Fruit fly (Drosophila melanogaster): ENCODE data around the gene CG7781.

Gene CG7781

DNA sequence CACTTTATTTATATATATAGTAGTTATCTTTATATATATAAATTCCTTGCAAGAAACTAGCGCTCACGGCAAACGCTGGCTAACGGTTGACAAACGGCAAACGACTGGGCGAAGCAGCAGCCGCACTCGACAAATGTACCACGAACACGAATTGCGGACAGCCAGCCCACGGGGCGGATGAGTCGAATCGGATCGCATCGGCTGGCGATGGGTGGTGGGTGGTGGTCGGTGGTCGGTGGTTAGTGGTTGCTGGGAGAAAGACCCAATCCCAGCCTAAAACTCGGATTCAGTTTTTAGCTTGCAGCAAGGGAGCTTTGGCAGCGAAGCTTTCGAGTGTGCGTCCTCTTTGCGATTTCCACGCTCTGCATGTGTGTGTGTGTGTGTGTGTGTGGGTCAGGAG is at the start of gene CG7781:
Gene CG7781 (minus strand): TSS at position 260 of the 400 bp plus-strand sequence.
- no peak for TF ChIP-seq CG8478 (optimal IDR thresholded peaks at IDR 0.05)
- no peak for TF ChIP-seq CTCF (optimal IDR thresholded peaks at IDR 0.05)

dm6 chr2L:8374235-8374634 is 49.0 kb upstream of the CG7781 start, which contains the start of gene Wdr82:
Gene Wdr82, plus strand, starts transcription at chr2L:8374461.
- TF ChIP-seq CTCF (optimal IDR thresholded peaks at IDR 0.05), result no peak
- no peak for TF ChIP-seq CG8478 (optimal IDR thresholded peaks at IDR 0.05)

- TF ChIP-seq CG8478 (optimal IDR thresholded peaks at IDR 0.05) (no peak), CTCF (optimal IDR thresholded peaks at IDR 0.05) (no peak)
These were observed 47.0 kb upstream of the CG7781 start for dm6 chr2L:8372248-8372647.

DNA sequence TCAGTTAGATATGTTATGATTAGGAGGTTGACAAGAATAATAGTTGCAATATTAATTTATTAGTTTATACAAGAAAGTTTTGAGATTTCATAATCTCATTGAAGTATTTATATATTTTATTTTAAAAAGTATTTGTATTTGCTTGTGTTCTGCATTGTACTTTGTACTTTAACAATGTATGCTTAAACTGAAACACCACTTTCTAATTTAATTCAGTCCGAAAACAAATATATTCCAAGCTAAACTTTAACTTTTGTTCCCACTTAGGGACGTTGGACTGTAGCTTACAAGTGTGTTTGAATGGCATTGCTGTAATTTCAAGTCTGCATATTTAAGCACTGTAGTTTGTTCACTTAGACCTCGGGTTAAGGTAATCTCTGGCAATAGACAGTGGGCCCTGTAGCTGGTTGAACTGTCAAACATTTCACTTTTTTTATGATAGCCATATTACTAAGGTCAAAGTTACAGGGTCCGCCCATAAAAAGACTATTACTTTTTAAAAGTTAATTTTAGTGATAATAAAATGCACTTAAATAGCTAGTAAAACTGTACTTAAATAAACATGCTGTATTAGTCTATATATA is 46.2 kb upstream of the CG7781 start:
- TF ChIP-seq CG8478 (optimal IDR thresholded peaks at IDR 0.05), result no peak

dm6 chr2L:8370364-8371326 is 45.4 kb upstream of the CG7781 start, which contains the start of gene CG17292:
Gene CG17292, plus strand, starts transcription at chr2L:8370454.
- TF ChIP-seq CTCF (optimal IDR thresholded peaks at IDR 0.05) (no peak), CG8478 (optimal IDR thresholded peaks at IDR 0.05) (no peak)

dm6 chr2L:8365701-8366643 is 40.8 kb upstream of the CG7781 start, which contains the start of gene Pp2A-29B:
Gene Pp2A-29B, plus strand, starts transcription at chr2L:8366038.
- TF ChIP-seq CTCF (optimal IDR thresholded peaks at IDR 0.05), result no peak
- TF ChIP-seq CG8478 (optimal IDR thresholded peaks at IDR 0.05), result no peak

DNA sequence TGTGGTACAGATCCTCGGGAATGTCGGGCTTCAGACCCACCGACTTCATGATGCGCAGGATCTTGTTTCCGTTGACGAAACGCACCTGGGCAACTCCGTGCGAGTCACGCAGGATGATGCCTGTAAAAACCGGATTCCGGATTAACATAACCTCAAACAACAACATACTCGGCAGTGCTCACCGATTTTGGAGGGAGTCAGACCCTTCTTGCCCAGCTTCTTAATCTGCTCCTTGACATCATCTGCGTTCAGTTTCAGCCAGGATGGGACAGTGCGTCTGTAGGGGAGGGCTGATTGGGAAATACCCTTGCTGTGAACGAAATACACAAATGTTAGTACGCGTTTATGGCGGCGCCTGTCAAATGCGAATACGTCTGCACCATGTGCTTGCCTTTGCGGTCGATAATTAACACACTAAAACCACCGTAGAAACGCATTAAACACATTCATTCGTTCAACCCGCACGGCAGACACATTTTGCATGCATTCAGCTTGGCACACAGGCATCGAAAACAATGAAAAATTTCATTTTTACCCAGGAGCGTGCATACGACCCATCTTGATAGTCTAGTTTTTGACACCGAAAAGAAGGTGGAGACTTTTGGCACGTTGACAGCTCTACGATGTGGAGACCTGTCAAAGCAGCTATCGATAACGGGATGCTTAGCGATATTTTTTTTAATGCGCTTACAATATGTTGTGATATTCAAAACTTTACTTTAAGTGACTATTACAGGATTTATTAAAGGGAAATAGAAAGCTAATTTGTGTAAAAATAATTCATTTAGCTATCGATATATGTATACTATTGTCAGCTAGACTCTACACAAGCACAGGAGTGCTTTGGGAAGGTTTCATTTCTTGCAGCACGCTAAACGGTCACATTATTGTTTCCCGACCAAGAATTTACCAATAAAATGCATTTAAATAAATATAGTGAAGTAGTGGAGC is 39.1 kb upstream of the CG7781 start, which contains the start of the genes RpS13 and CSN8:
Gene RpS13 (minus strand): TSS at position 657 of the 951 bp plus-strand sequence.
Gene CSN8 (plus strand): TSS at position 850 of the 951 bp plus-strand sequence.
- no peak for TF ChIP-seq CTCF (optimal IDR thresholded peaks at IDR 0.05)
- no peak for TF ChIP-seq CG8478 (optimal IDR thresholded peaks at IDR 0.05)

dm6 chr2L:8362955-8363285 is 37.7 kb upstream of the CG7781 start:
- no peak for TF ChIP-seq CG8478 (optimal IDR thresholded peaks at IDR 0.05)
- no peak for TF ChIP-seq CTCF (optimal IDR thresholded peaks at IDR 0.05)

- TF ChIP-seq CG8478 (optimal IDR thresholded peaks at IDR 0.05), result no peak
- no peak for TF ChIP-seq CTCF (optimal IDR thresholded peaks at IDR 0.05)
These were observed 37.2 kb upstream of the CG7781 start, which contains the start of gene CG7627 for dm6 chr2L:8362273-8362954. Gene CG7627, minus strand, starts transcription at chr2L:8362469.

DNA sequence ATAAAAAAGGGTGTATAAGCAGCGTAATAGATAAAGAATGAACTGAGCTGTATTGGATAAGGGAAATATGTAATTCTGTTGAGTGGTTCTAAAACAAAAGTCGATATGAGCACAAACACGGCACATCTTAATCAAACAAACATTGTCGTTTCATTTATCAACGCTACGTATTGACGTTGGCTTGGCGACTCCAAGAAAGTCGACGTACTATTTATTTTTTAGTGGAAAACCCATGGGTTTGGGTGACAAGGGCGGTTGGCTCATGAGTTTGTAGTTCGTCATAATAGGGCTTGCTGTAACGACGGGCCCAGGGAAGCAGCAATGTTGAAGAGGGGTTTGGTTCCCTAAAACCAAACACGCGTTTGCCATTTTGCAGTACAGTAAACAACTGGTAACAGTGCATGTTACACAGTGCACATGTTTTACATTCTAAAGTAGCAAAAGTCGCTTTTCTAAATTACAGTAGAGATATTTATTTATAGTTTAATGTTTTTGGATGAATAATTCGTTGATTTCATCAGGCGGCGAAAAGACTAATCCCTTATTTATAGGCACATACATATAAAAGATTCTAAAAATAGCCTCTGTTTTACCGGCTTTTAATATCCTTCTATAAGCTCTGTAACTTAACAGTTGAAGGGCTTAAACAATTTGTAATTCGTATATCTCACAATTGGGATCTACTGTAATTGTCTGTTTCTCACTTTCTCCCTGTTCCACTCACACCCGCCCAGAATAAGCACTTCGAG is 36.2 kb upstream of the CG7781 start:
- TF ChIP-seq CG8478 (optimal IDR thresholded peaks at IDR 0.05), result no peak
- no peak for TF ChIP-seq CTCF (optimal IDR thresholded peaks at IDR 0.05)

DNA sequence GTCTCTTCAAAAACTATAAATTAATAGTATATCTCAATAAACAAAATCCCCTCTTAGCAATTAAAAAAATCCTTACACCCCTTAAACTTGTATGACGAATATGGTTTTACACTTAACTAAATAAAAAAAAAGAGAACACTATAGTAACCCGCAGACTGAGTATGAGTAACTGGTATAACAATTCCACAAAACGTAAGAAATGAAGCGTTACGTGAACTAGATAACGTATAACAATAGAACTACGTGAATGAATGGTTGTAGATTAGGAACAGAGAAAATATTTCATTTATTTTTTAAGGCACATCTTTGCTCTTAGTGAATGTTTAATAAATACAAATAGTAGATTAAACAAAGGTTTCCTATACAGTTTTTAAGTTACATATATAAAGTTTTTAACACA is 30.2 kb upstream of the CG7781 start:
- TF ChIP-seq CG8478 (optimal IDR thresholded peaks at IDR 0.05) (no peak), CTCF (optimal IDR thresholded peaks at IDR 0.05) (no peak)

- TF ChIP-seq CTCF (optimal IDR thresholded peaks at IDR 0.05), result no peak
- TF ChIP-seq CG8478 (optimal IDR thresholded peaks at IDR 0.05), result no peak
These were observed 26.7 kb upstream of the CG7781 start, which contains the start of gene Mur29B for dm6 chr2L:8351864-8352263. Gene Mur29B, plus strand, starts transcription at chr2L:8352187.

Measured in S2 (cell line).